Fruit fly (Drosophila melanogaster): ENCODE results near the gene Hira.

Gene Hira

DNA sequence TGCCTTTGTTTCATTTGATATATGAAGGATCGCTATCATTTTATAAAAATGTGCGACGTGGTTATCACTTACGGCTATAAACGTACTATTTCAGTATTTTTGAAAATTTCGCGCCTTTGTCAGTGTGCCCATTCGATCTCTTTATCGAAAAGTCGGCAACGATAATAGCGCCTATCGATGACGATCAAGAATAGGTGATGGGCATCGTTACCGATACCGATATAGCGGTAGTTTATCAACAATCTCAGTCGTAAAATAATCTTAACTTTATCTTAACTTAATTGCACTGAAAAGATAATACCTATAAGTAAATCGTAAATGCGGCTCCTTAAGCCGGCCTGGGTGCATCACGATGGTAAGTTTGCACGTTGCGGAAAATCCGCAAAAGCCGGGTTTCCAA lies at the start of gene Hira:
Hira (plus strand) TSS at position 215 of the 400 bp plus-strand sequence.
- TF ChIP-seq CG17801 (GFP tag; optimal IDR thresholded peaks at IDR 0.05; ENCODE audit: partially characterized antibody), result peak; percentile 62

DNA sequence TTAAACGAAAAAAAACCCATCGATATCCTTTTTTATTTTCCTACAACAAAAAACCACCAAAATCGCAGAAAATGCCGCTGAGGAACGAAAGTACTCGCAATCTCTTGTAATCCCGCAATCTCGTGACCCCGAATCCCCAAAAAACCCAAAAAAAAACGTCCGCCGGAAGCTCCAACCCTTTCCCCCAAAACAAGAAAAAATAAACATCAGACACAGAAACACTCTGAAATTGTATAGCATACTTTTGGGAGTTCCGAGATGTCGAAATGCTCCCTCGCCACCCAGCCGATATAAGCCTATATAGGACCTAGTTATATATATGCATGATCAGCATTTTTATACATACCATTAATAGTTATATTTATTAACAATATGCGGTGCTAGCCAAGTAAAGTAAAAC lies 45.0 kb upstream of the Hira start:
- TF ChIP-seq CG17801 (GFP tag; optimal IDR thresholded peaks at IDR 0.05; ENCODE audit: partially characterized antibody), result no peak

DNA sequence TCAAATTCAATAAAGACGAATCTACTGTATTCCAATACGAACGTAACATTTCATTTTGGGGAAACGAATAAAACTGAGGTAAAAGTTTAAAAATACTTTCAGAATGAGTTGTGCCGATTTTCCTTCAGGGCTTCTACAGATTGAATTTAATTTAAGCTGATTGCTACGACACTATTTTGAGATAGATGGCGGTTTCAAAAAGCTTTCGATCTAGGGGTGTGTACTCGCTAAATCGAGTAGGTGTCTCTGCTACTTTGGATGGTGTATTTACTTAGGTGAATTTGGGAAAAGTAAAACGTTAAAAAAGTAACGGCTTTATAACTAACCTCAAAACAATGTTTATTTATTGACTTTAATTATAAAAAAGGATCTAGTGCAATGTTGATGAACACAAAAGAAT lies 43.1 kb upstream of the Hira start:
- TF ChIP-seq CG17801 (GFP tag; optimal IDR thresholded peaks at IDR 0.05; ENCODE audit: partially characterized antibody), result no peak

DNA sequence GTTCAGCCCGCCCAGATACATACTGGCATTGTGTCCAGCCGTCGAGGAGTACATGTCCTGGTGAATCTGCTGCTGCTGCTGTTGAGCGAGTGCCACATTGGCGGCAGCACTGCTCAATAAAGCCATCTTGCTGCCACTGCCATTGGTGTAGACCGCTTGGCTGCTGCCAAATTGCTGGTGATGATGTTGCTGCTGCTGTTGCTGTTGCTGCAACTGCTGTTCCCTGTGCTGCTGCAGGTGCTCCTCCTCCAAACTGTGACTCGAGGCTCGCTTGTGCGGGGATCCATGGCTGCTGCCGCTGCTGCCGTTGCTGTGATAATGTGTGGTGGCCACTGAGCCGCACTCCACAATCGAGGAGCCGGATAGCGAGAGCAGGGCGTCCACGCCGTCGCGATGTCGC lies 35.8 kb upstream of the Hira start:
- no peak for TF ChIP-seq CG17801 (GFP tag; optimal IDR thresholded peaks at IDR 0.05; ENCODE audit: partially characterized antibody)

DNA sequence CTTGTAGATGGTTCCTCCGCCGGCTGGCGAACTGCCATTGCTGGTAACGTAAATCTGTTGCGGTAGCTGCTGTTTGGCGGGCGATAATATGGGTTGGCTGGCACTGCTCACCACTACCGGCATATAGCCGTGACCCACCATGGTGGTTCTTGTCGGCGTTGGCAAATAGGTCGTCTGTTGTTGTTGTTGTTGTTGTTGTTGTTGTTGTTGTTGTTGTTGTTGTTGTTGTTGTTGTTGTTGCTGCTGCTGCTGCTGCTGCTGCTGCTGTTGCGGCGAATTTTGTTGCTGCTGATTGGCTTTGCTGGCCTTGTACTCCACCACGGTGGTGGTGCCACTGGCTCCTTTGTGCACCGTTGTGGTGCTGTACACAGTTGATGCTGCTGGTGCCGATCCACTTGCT lies 33.0 kb upstream of the Hira start:
- no peak for TF ChIP-seq CG17801 (GFP tag; optimal IDR thresholded peaks at IDR 0.05; ENCODE audit: partially characterized antibody)

DNA sequence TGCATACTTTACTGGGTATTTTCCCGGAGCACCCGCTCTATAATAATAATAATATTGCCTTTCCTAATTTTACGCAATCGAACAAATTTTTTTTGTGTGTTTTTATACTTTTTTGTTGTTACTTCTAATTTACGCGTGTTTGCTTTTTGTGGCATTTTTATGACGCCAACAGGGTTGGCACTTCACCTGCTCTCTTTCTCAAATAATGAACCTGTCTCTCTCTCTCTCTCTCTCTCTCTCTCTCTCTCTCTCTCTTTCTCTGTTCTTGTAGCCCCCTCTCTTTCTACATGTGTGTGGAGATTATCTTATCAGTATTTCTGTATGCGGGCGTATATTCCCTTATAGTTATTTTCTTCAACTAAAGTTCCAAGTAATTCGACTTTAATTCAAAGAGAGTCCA lies 31.2 kb upstream of the Hira start:
- TF ChIP-seq CG17801 (GFP tag; optimal IDR thresholded peaks at IDR 0.05; ENCODE audit: partially characterized antibody), result peak; percentile 48

DNA sequence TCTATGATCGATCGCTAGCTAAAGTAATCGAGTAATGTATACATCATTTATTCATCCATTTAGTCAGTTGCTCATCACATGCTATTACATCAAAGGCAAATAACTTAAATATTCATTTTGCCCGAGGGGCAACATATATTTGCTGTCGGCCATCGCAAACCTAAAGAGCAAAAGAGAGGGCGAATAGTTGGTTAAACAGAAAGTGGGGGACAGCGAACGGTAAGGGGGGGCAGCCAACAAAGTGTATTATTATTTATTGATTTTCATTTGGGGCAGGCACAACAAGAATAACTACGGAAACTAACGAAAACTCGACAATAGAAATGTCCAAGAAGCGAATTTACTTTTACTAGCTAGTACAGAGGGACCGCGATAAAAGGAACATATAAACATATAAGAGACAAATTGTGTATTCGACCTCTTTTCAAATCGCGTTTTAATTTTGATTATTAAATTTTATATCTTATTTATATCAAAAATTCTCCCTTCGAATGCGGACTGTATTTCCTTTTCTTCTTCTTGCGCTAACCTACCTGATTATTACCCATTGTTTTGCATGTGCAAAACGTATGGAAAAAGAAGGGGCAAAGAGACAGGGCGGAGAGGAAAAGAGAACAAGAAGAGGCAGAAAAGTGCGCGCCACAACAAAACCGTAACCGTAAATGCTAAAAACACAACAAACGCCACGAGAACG lies 30.6 kb upstream of the Hira start:
- TF ChIP-seq CG17801 (GFP tag; optimal IDR thresholded peaks at IDR 0.05; ENCODE audit: partially characterized antibody), result no peak

DNA sequence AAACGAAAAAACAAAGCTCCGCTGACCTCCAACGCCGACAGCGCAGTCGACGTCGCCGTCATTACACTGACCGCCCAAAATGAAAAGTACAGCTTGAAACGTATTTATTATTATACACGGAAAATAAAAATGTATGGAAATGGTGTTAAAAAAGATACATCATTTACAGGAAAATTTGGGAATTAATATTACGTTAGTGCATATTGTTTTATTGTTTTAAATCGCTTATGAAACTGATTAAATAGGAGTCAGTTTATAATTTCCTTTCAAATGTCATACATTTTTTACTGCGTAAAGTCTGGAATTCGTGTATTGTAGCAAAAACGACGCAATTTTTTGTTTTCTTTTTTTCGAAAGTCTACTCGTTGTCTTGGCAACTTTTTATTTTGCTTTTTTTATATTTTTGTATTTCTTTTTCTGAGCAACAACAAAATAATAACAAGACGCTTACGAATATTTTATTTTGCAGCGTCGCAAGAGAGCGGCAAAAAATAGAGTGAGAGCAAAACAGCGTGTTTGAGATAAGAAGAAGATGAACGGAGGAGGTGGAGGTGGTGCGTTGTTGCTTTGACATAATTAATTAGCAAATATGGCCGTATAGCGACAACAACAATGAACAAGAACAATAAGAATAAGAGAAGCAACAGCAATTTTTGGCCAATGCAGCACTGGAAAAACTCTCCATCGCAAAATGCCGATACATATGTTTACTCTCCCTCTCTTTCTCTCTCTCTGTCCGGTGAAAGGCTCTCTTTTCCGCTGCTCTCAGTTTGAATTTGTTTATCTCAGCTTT lies 29.8 kb upstream of the Hira start:
- TF ChIP-seq CG17801 (GFP tag; optimal IDR thresholded peaks at IDR 0.05; ENCODE audit: partially characterized antibody), result peak; percentile 98

DNA sequence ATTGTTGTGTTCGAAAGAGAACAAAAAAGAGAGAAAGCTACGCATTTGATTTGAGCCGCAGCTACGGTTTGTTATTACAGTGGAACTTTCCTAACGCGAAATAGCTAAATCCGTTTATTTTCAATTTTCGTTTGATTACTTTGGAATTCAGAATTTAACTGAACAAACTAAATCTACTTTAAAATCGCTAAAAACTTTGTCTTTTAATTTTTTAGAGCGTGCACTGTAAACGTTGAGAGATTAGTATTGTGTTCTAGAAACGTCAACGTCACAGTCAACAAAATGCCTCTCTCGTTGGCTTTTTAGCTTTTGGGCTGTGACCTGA lies 29.2 kb upstream of the Hira start:
- TF ChIP-seq CG17801 (GFP tag; optimal IDR thresholded peaks at IDR 0.05; ENCODE audit: partially characterized antibody), result peak; percentile 62

DNA sequence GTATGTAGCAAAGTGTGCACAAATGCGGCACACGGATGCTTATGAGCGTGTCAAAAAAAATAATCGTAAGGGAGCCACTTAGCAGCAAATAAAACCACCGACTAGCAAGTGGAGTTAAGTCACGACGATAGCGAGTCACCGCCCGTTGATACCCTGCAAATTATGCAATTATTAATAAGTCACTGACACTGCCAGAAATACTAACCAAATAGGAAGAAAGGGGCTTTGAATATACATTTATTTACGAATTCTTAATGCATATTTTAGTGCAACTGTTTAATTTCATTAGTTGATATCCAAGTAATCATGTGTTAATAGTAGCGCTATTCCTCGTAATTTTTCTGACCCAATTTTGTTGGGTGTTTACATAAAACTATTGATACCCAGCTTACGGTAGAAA lies 28.5 kb upstream of the Hira start:
- TF ChIP-seq CG17801 (GFP tag; optimal IDR thresholded peaks at IDR 0.05; ENCODE audit: partially characterized antibody), result no peak

DNA sequence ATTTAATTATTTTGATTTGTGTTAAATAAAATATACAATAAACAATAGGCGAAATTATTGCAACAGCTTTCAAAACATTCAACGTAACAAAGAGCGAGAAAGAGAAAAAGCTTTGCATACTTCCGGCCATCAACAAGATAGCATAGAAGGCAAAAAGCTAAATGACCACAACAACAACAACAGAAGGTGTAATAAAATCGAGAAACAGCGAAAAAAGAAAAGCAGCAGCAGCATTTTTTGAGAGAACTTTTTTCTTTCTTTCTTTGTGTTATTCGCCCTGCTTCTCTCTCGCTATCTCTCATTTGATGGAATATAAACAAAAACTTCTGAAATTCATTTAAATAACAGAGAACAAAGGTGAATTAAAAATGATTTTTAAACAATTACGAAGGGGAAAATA lies 27.7 kb upstream of the Hira start:
- peak; percentile 26 for TF ChIP-seq CG17801 (GFP tag; optimal IDR thresholded peaks at IDR 0.05; ENCODE audit: partially characterized antibody)

DNA sequence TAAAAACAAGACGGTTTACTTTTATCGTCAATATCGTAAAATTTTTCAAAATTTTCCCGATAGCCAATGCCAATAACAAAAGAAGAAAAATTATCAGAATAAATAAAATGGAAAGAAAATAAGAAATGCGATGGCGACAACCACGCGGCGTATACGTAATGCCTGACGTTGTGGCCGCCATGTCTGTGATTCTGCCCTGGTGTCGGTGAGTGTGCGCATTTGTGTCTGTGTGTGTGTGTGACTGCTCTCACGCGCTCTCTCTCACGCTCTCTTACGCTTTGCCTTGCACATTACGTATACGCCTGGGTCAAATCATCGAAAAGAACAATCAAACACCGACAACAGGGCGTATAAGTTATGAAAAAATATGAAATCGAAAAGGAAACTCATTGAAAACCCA lies 27.1 kb upstream of the Hira start:
- peak; percentile 45 for TF ChIP-seq CG17801 (GFP tag; optimal IDR thresholded peaks at IDR 0.05; ENCODE audit: partially characterized antibody)

DNA sequence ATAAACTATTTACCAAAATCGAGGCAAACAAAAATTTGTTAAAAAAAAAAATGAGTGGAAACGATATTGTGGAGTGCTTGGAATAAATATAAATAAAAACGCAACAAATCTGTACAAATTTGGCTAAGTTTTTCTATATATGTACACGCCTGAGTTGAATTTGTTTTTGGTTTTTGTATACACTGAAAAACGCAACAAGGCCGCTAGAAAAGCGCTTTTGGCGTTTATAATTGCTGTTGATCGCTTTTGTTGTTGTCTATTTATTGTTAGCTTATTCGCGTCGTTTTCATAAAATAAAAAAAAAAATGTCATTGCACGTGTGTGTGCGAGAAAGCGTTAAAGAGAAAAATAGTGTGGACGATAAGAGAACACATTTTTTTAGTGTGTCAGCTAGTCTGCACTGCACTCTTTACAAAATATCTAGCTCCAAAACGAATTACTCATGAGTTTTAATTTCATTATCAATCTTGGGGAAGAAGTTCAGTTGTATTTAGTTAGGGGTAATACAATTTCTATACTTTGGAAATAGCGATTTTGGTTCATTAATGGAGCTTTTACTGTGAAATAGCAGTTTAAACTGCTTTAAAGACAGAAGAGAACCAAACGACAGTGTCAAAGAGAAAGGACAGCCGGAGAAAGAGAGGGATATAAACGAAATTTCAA lies 26.4 kb upstream of the Hira start:
- peak; percentile 30 for TF ChIP-seq CG17801 (GFP tag; optimal IDR thresholded peaks at IDR 0.05; ENCODE audit: partially characterized antibody)

DNA sequence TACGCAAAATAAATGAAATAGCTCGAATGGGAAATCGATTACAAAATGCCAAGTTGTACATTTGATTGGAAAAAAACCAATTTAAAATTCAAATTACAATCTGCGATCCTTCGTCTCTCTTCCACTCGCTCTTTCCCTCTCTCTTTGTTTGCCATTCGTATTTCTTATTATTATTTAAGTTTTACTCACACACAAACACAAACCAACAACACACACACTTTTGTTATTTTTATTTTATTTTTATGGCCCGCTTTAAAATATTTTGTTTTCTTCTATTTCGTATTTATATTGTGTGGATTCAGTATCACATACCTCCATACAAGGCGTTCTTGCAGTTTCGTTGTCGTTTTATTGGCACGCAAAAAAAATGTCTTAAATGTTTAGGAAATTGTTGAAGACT lies 25.8 kb upstream of the Hira start:
- TF ChIP-seq CG17801 (GFP tag; optimal IDR thresholded peaks at IDR 0.05; ENCODE audit: partially characterized antibody), result no peak

DNA sequence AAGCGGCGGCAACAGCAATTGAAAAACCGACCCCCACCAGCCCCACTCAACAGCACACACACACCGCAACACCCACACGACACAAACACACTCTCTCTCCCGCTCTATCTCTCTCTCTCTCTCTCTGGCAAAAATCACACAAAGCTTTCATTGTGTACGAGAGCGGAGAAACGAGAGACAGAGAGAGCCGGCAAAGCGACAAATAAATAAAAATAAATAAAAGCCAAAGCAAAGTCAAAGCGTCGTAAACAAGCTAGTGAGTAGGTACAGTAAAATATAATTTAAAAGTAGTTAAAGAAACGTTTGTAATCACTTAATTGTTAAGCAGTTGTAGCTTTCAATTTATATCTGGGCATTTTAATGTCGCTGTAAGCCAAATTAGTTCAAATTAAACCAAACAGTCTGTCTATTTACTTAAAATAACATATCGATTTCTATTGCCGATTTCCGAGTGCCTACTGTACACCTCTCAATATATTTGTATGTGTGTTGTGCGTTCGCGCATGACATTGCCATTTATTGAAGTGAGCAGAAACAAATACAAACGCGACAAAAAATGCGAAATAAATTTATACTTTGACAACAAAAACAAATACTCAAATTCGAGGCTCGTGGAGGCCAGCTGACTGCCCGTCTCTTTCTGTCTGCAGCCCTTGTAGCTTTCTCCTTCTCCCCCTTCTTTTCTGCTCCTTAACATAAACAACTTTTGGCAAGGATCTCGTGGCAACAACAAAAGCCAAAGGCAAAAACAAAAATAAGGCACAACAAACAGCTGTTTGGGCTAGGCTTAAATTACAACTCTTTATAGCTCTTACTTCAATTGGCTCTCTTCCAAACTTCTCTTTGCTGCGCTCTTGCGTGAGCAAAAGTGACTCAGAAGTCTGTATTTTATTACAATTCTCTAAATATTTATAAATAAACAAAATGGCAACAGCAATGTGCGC lies 24.9 kb upstream of the Hira start:
- peak; percentile 99 for TF ChIP-seq CG17801 (GFP tag; optimal IDR thresholded peaks at IDR 0.05; ENCODE audit: partially characterized antibody)

Data from ovary, adult (tissue).